Fruit fly (Drosophila melanogaster) whole organism, prepupa: Measurements from ENCODE around the gene Dyrk2.

Experiments used
- CG10669 ChIP-seq: fragments of 200-800 bp; sonication (Bioruptor generic); optimal IDR thresholded peaks from 3 replicates; lab custom pipeline; 2018; ENCODE audit warnings: missing biosample characterization, mild to moderate bottlenecking, missing genetic modification characterization, moderate library complexity
- CG3032 ChIP-seq: fragments of 200-800 bp; optimal IDR thresholded peaks from 2 replicates; lab custom pipeline; 2019; ENCODE audit warnings: missing biosample characterization, mild to moderate bottlenecking, missing genetic modification characterization, moderate library complexity
- CG31627 ChIP-seq: fragments of 200-800 bp; sonication (Bioruptor generic); optimal IDR thresholded peaks from 3 replicates; lab custom pipeline; 2016; ENCODE audit warnings: missing biosample characterization, missing genetic modification characterization
- CG6163 ChIP-seq: fragments of 200-800 bp; sonication (Bioruptor generic); IDR thresholded peaks from 3 replicates; pipeline ENCODE4 v1.3.6; 2022; ENCODE audit warnings: missing biosample characterization, missing genetic modification characterization
- Ets21C ChIP-seq: fragments of 200-800 bp; sonication (Bioruptor generic); optimal IDR thresholded peaks from 3 replicates; lab custom pipeline; 2016; ENCODE audit warnings: missing biosample characterization, missing genetic modification characterization
- Gug ChIP-seq: fragments of 200-800 bp; sonication (Bioruptor generic); IDR thresholded peaks from 2 replicates; pipeline ENCODE4 v1.3.6; 2022; ENCODE audit warnings: missing biosample characterization, missing genetic modification characterization
- Hr4 ChIP-seq: fragments of 200-800 bp; sonication (Bioruptor generic); optimal IDR thresholded peaks from 3 replicates; lab custom pipeline; 2016; ENCODE audit warnings: missing biosample characterization, missing genetic modification characterization
- Smox ChIP-seq: fragments of 200-800 bp; sonication (Bioruptor generic); optimal IDR thresholded peaks from 3 replicates; lab custom pipeline; 2016; ENCODE audit warnings: missing biosample characterization, missing genetic modification characterization
- Sox14 ChIP-seq: fragments of 200-800 bp; sonication (Bioruptor generic); optimal IDR thresholded peaks from 3 replicates; lab custom pipeline; 2016; ENCODE audit warnings: missing biosample characterization, missing genetic modification characterization
- Sox15 ChIP-seq: fragments of 200-800 bp; sonication (Bioruptor generic); optimal IDR thresholded peaks from 3 replicates; lab custom pipeline; 2016; ENCODE audit warnings: missing biosample characterization, missing genetic modification characterization
- achi ChIP-seq: fragments of 200-800 bp; sonication (Bioruptor generic); optimal IDR thresholded peaks from 3 replicates; lab custom pipeline; 2016; ENCODE audit warnings: missing biosample characterization, missing genetic modification characterization
- ss ChIP-seq, 2 experiments: fragments of 200-800 bp; sonication (Bioruptor generic); optimal IDR thresholded peaks; 2 replicates in 1 of 2; 3 replicates in 1 of 2; lab custom pipeline; 2017 to 2018; ENCODE audit warnings: mild to moderate bottlenecking in 2 of 2, missing biosample characterization in 2 of 2, missing genetic modification characterization in 2 of 2, moderate library complexity in 1 of 2

dm6 chr2L:14271424-14271823 is 37.5 kb upstream of the Dyrk2 start:
- TF ChIP-seq Smox (GFP tag; lab: Kevin White, UChicago) (no peak), Sox15 (GFP tag; lab: Kevin White, UChicago) (no peak), CG31627 (GFP tag; lab: Kevin White, UChicago) (no peak), Gug (GFP tag; lab: Robert Waterston, UW) (no peak), CG10669 (GFP tag; lab: Kevin White, UChicago) (no peak), CG6163 (GFP tag; lab: Robert Waterston, UW) (no peak), CG3032 (tag; lab: Kevin White, UChicago) (no peak), Sox14 (GFP tag; lab: Kevin White, UChicago) (no peak), Ets21C (GFP tag; lab: Kevin White, UChicago) (no peak), ss (GFP tag; optimal IDR thresholded peaks at IDR 0.05; lab: Kevin White, UChicago) (no peak), Hr4 (GFP tag; lab: Kevin White, UChicago) (no peak), achi (GFP tag; lab: Kevin White, UChicago) (no peak)
